Worm (Caenorhabditis elegans): ENCODE results near the gene mmab-1.

Gene mmab-1

DNA sequence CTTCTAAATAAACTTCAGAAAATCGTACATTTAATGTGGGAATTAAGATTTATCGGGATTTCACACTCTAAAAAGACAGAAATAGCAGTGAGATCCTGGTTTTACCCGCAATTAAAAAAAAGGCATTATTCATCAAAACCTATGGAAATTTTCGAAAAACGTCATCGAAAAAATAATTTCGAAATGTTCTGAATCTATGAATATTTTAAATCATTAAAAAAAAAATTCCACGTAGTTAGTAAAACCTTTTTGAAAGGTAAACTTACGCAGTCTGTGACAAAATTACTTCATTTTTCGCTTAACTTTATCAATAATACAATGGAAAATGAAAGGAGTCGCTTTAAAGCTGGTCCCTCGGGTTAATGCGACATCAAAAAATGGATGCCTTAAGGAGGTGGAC lies 34.7 kb upstream of the mmab-1 start, which contains the start of gene C26E6.1:
Gene C26E6.1 (plus strand): TSS at position 301 of the 400 bp plus-strand sequence.
- no peak for TF ChIP-seq B0019.2 (GFP tag; conservative IDR thresholded peaks at IDR 0.05)

DNA sequence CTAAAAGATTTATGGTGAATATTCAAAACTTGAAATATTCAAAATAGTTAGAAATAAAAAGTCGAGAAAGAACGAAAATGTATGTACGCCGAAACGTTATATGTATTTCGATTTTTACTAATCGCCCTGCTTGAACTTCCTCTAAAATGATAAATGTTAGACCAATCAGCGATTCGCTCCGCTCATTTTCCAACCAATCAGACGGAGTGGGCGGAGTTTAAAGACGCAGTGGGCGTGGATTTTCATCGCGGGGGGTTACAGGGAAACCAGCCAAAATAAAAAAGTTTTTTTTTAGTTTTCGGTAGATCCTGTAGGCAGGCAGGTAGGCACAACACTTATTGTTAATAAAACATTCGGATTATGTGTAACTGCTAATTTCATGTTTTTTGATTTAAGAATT lies 31.1 kb upstream of the mmab-1 start:
- TF ChIP-seq unc-62 (GFP tag; optimal IDR thresholded peaks at IDR 0.05) (no peak), nfyb-1 (GFP tag; IDR thresholded peaks at IDR 0.05) (peak; percentile 64; the same call in 1 of the 2 replicates), nfya-2 (GFP tag; IDR thresholded peaks at IDR 0.05) (no peak)

DNA sequence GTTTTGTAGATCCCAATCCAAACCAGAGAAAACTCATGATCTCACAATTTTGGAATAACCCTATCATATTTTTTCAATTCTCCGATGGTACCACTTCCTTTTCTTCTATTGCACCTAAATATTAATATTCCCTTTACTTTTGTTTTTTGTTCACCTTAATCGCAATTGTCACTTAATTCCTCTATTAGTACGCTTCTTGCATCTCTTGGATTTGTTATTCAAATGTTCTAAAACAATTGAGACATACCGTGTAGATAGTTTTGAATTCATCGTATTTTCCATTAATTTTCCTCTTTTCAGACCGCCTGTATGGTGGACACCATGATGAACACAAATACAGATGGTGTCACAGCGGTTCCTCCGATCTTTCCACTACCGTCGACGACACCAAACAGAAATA lies 29.9 kb upstream of the mmab-1 start, which contains the start of gene flh-2:
Gene flh-2 (plus strand): TSS at position 301 of the 400 bp plus-strand sequence.
- TF ChIP-seq cebp-2 (GFP tag; IDR thresholded peaks at IDR 0.05) (no peak), aptf-3 (GFP tag; IDR thresholded peaks at IDR 0.05) (no peak), bed-1 (GFP tag; IDR thresholded peaks at IDR 0.05) (no peak), mxl-1 (tag; optimal IDR thresholded peaks at IDR 0.05) (no peak), F57C9.4 (tag; optimal IDR thresholded peaks at IDR 0.05) (no peak), nhr-80 (tag; optimal IDR thresholded peaks at IDR 0.05) (no peak), attf-6 (GFP tag; IDR thresholded peaks at IDR 0.05) (no peak), aptf-2 (GFP tag; conservative IDR thresholded peaks at IDR 0.05) (no peak), ceh-27 (GFP tag; optimal IDR thresholded peaks at IDR 0.05) (no peak)

DNA sequence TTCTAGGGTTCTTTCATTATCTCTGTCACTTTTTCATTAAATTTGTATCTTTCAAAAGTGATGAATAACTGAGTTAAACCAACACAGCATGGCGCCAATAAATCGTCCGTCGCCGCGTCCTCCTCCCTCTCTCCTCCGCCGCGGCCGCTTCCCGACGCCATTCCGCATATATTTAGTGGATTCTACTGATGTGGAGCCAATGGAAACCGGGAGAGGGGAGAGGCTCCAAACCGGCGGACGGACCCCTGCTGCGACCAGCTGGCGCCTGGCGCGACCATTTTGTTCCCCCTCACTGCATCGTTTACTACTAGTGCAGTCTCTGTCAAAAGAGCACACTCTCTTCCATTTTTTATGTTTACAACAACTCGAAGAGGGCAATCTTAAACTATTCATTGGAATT lies 29.3 kb upstream of the mmab-1 start:
- TF ChIP-seq zim-3 (tag; optimal IDR thresholded peaks at IDR 0.05) = no peak
- TF ChIP-seq F23B12.7 (tag; optimal IDR thresholded peaks at IDR 0.05; ENCODE audit: insufficient read depth) = no peak
- TF ChIP-seq zfh-2 (GFP tag; conservative IDR thresholded peaks at IDR 0.05) = peak; percentile 91
- no peak for TF ChIP-seq ceh-100 (GFP tag; IDR thresholded peaks at IDR 0.05)
- TF ChIP-seq nfya-1 (tag; optimal IDR thresholded peaks at IDR 0.05; ENCODE audit: borderline replicate concordance, insufficient read depth) = no peak
- TF ChIP-seq F55B11.4 (tag; optimal IDR thresholded peaks at IDR 0.05; ENCODE audit: borderline replicate concordance, insufficient read depth) = no peak
- TF ChIP-seq egrh-3 (GFP tag; IDR thresholded peaks at IDR 0.05) = peak; percentile 69; the same call in 1 of the 2 replicates
- TF ChIP-seq lag-1 (GFP tag; IDR thresholded peaks at IDR 0.05) = no peak
- no peak for TF ChIP-seq him-1 (tag; optimal IDR thresholded peaks at IDR 0.05)
- TF ChIP-seq Y67H2A.10 (GFP tag; conservative IDR thresholded peaks at IDR 0.05) = no peak
- TF ChIP-seq hlh-12 (tag; optimal IDR thresholded peaks at IDR 0.05) = no peak

DNA sequence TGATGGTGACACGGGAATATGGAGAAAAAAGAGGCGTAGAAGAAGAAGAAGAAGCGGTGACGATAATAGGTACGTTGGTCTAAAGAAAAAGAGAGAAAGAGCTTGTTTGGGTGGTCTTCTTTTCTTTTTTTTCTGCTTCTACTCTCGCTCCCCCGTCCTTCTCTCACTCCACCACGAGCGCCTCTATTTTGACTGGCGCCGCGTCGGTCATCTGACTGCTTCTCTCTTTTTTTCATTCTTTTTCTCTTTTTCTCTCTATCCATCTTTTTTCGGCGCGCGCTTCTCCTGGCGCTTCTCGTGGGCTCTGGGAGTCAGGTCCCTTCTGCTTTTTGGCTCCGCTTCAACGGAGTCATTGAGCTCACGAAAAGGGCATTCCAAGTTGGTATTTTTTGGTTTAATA lies 28.4 kb upstream of the mmab-1 start:
- TF ChIP-seq F23B12.7 (tag; optimal IDR thresholded peaks at IDR 0.05; ENCODE audit: insufficient read depth) (peak; percentile 13), K12H6.12 (tag; optimal IDR thresholded peaks at IDR 0.05) (peak; percentile 29), him-1 (tag; optimal IDR thresholded peaks at IDR 0.05) (no peak), pha-4 (tag; optimal IDR thresholded peaks at IDR 0.05) (no peak), attf-5 (GFP tag; optimal IDR thresholded peaks at IDR 0.05) (peak; percentile 13), zfh-2 (GFP tag; conservative IDR thresholded peaks at IDR 0.05) (peak; percentile 88), cebp-1 (GFP tag; IDR thresholded peaks at IDR 0.05) (no peak), cebp-1 (tag; optimal IDR thresholded peaks at IDR 0.05) (peak; percentile 37), K11D2.4 (GFP tag; IDR thresholded peaks at IDR 0.05) (0 out of 2 replicates have a peak, but pooled peaks have one; percentile 63)

DNA sequence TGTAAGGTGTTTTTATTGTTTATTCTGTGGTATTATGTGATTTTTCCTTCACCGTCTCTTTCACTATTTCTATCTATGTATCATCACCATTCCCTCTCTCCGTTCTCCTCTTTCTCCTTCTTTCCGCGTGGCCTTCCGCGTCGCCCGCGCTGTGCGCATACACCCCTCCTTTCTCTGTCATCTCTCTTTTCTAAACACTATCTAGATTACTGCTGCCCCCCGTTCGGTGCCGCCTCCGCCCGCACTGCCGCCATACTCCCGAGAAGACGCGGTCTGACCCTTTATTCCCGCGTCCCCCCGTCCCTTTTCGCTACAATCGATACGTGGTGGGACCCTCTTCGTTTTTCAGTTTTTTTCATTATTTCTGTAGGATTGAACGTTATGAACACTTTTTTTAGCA lies 26.7 kb upstream of the mmab-1 start:
- TF ChIP-seq cebp-1 (GFP tag; IDR thresholded peaks at IDR 0.05) = no peak
- no peak for TF ChIP-seq cebp-1 (tag; optimal IDR thresholded peaks at IDR 0.05)
- TF ChIP-seq bed-2 (GFP tag; IDR thresholded peaks at IDR 0.05) = no peak
- TF ChIP-seq athp-1 (tag; optimal IDR thresholded peaks at IDR 0.05) = no peak
- TF ChIP-seq ceh-79 (tag; optimal IDR thresholded peaks at IDR 0.05) = no peak
- peak; percentile 63; the same call in 1 of the 2 replicates for TF ChIP-seq egrh-3 (GFP tag; IDR thresholded peaks at IDR 0.05)
- no peak for TF ChIP-seq dpl-1 (GFP tag; optimal IDR thresholded peaks at IDR 0.05)
- TF ChIP-seq ceh-100 (GFP tag; IDR thresholded peaks at IDR 0.05) = no peak
- no peak for TF ChIP-seq ets-4 (GFP tag; optimal IDR thresholded peaks at IDR 0.05)
- TF ChIP-seq hlh-26 (GFP tag; conservative IDR thresholded peaks at IDR 0.05) = no peak
- TF ChIP-seq lir-1 (GFP tag; conservative IDR thresholded peaks at IDR 0.05) = no peak
- no peak for TF ChIP-seq ama-1 (optimal IDR thresholded peaks at IDR 0.05)
- TF ChIP-seq ama-1 (GFP tag; optimal IDR thresholded peaks at IDR 0.05) = no peak
- TF ChIP-seq Y67H2A.10 (GFP tag; conservative IDR thresholded peaks at IDR 0.05) = no peak
- TF ChIP-seq madf-6 (GFP tag; IDR thresholded peaks at IDR 0.05) = peak; percentile 50; the same call in 1 of the 2 replicates
- peak; percentile 90 for TF ChIP-seq zfh-2 (GFP tag; conservative IDR thresholded peaks at IDR 0.05)
- TF ChIP-seq hmg-1.2 (GFP tag; IDR thresholded peaks at IDR 0.05) = peak; percentile 52; the same call in 1 of the 2 replicates

Data from whole organism, young adult.